Fruit fly (Drosophila melanogaster): ENCODE data around the gene Jwa.

Jwa gene

dm6 chr2L:18665952-18666606, 39.4 kb downstream of the Jwa start (continued):
- TF ChIP-seq CG1602 (GFP tag; optimal IDR thresholded peaks at IDR 0.05) (peak; percentile 61), stwl (tag; optimal IDR thresholded peaks at IDR 0.05) (peak; percentile 96), hkb (optimal IDR thresholded peaks at IDR 0.05) (no peak), hkb (GFP tag; IDR thresholded peaks at IDR 0.05) (no peak), CG12219 (GFP tag; optimal IDR thresholded peaks at IDR 0.05) (no peak), Sry-β (GFP tag; optimal IDR thresholded peaks at IDR 0.05) (peak; percentile 94), CG13624 (GFP tag; optimal IDR thresholded peaks at IDR 0.05) (peak; percentile 64), CG5953 (GFP tag; IDR thresholded peaks at IDR 0.05) (no peak), Dek (tag; optimal IDR thresholded peaks at IDR 0.05) (peak; percentile 8), unpg (GFP tag; optimal IDR thresholded peaks at IDR 0.05) (no peak), gsb-n (tag; optimal IDR thresholded peaks at IDR 0.05) (no peak), mirr (GFP tag; optimal IDR thresholded peaks at IDR 0.05) (no peak), Med (GFP tag) (peak; percentile 92), tgo (GFP tag; IDR thresholded peaks at IDR 0.05) (peak; percentile 50), ro (GFP tag; IDR thresholded peaks at IDR 0.05) (no peak), sr (GFP tag; IDR thresholded peaks at IDR 0.05) (no peak), Aef1 (GFP tag; IDR thresholded peaks at IDR 0.05) (peak; percentile 47; the same call in 2 of the 3 replicates), Ssrp (tag; optimal IDR thresholded peaks at IDR 0.05) (peak; percentile 14), Rfx (GFP tag; IDR thresholded peaks at IDR 0.05) (peak; percentile 80), Dbx (GFP tag; IDR thresholded peaks at IDR 0.05) (peak; percentile 71; the same call in 2 of the 3 replicates), caup (GFP tag; optimal IDR thresholded peaks at IDR 0.05; ENCODE audit: severe bottlenecking) (no peak), CG8924 (tag; optimal IDR thresholded peaks at IDR 0.05) (no peak), bowl (GFP tag; IDR thresholded peaks at IDR 0.05) (no peak), CG11085 (GFP tag; IDR thresholded peaks at IDR 0.05) (peak; percentile 40; the same call in 1 of the 2 replicates), dmrt99B (tag; optimal IDR thresholded peaks at IDR 0.05) (no peak), vnd (GFP tag; IDR thresholded peaks at IDR 0.05; ENCODE audit: partially characterized antibody) (0 out of 3 replicates have a peak, but pooled peaks have one; percentile 25), CG12744 (GFP tag; optimal IDR thresholded peaks at IDR 0.05) (peak; percentile 21), chm (GFP tag; IDR thresholded peaks at IDR 0.05) (no peak), Side (GFP tag; optimal IDR thresholded peaks at IDR 0.05) (peak; percentile 36), nerfin-2 (GFP tag; IDR thresholded peaks at IDR 0.05; ENCODE audit: partially characterized antibody) (no peak), CG2120 (GFP tag; optimal IDR thresholded peaks at IDR 0.05) (no peak), Elba2 (GFP tag; optimal IDR thresholded peaks at IDR 0.05) (peak; percentile 2), CG17568 (GFP tag; optimal IDR thresholded peaks at IDR 0.05) (no peak), Atf3 (GFP tag; optimal IDR thresholded peaks at IDR 0.05) (no peak), CG31224 (GFP tag; IDR thresholded peaks at IDR 0.05) (no peak), dmrt11E (tag; optimal IDR thresholded peaks at IDR 0.05) (peak; percentile 2), gce (GFP tag; IDR thresholded peaks at IDR 0.05) (no peak), CG18764 (GFP tag; optimal IDR thresholded peaks at IDR 0.05) (peak; percentile 23), exex (tag; optimal IDR thresholded peaks at IDR 0.05) (no peak), kah (GFP tag; optimal IDR thresholded peaks at IDR 0.05) (no peak), crol (GFP tag; IDR thresholded peaks at IDR 0.05) (peak; percentile 36; the same call in 1 of the 2 replicates), pfk (GFP tag; optimal IDR thresholded peaks at IDR 0.05) (no peak), Deaf1 (tag; optimal IDR thresholded peaks at IDR 0.05) (no peak), CG10209 (GFP tag; optimal IDR thresholded peaks at IDR 0.05) (no peak), NFAT (GFP tag; IDR thresholded peaks at IDR 0.05) (peak; percentile 82), btn (GFP tag; optimal IDR thresholded peaks at IDR 0.05) (peak; percentile 30), vfl (GFP tag; optimal IDR thresholded peaks at IDR 0.05) (no peak), dimm (GFP tag; IDR thresholded peaks at IDR 0.05) (no peak), CG32767 (GFP tag; IDR thresholded peaks at IDR 0.05) (no peak), CG11695 (GFP tag; IDR thresholded peaks at IDR 0.05) (no peak), CG2202 (tag; optimal IDR thresholded peaks at IDR 0.05) (no peak)

Measured in whole organism, embryonic.